Worm (Caenorhabditis elegans) whole organism, L1 larva: Measurements from ENCODE around the gene meg-2.

ENCODE experiments used
- lsy-2 ChIP-seq, 2 experiments: fragments of 150-350 bp; optimal IDR thresholded peaks; 2 replicates each; lab custom pipeline; 2014; ENCODE audit warnings: missing biosample characterization in 2 of 2, missing genetic modification characterization in 2 of 2
- unc-62 ChIP-seq: fragments of 150-350 bp; optimal IDR thresholded peaks from 2 replicates; lab custom pipeline; 2014; ENCODE audit warnings: missing biosample characterization, missing genetic modification reagents, missing genetic modification characterization

ce11 chrX:13946693-13947583 lies 21.0 kb upstream of the meg-2 start:
- TF ChIP-seq unc-62 (GFP tag; lab: Kevin White, UChicago): no peak
- no peak for TF ChIP-seq lsy-2 (tag; optimal IDR thresholded peaks at IDR 0.05; lab: Kevin White, UChicago)
